Worm (Caenorhabditis elegans) whole organism, late embryonic: ENCODE results near the gene tsr-1.

Experiments used
- C08G9.2 ChIP-seq: sonication (generic microtip); optimal IDR thresholded peaks from 2 replicates; lab custom pipeline; 2016; ENCODE audit warnings: mild to moderate bottlenecking, missing genetic modification characterization, moderate library complexity, missing compliant biosample characterization
- K02D7.2 ChIP-seq: sonication (generic microtip); optimal IDR thresholded peaks from 2 replicates; lab custom pipeline; 2017; ENCODE audit warnings: mild to moderate bottlenecking, missing genetic modification characterization, missing compliant biosample characterization
- Y22D7AL.16 ChIP-seq: sonication (generic microtip); optimal IDR thresholded peaks from 2 replicates; lab custom pipeline; 2016; ENCODE audit warnings: missing genetic modification characterization, missing compliant biosample characterization
- ama-1 ChIP-seq: fragments of 150-350 bp; optimal IDR thresholded peaks from 2 replicates; lab custom pipeline; 2014
- ceh-19 ChIP-seq: fragments of 200-800 bp; sonication (Bioruptor generic); optimal IDR thresholded peaks from 2 replicates; lab custom pipeline; 2018; ENCODE audit warnings: mild to moderate bottlenecking, missing genetic modification characterization, missing compliant biosample characterization
- ceh-24 ChIP-seq: sonication (generic microtip); optimal IDR thresholded peaks from 2 replicates; lab custom pipeline; 2016; ENCODE audit warnings: mild to moderate bottlenecking, missing genetic modification characterization, missing compliant biosample characterization
- ceh-34 ChIP-seq: sonication (generic microtip); optimal IDR thresholded peaks from 2 replicates; lab custom pipeline; 2016; ENCODE audit warnings: mild to moderate bottlenecking, missing genetic modification characterization, missing compliant biosample characterization
- ceh-48 ChIP-seq: sonication (generic microtip); optimal IDR thresholded peaks from 2 replicates; lab custom pipeline; 2016; ENCODE audit warnings: missing genetic modification characterization, inconsistent platforms, missing compliant biosample characterization
- ceh-6 ChIP-seq: fragments of 200-800 bp; sonication (Bioruptor generic); optimal IDR thresholded peaks from 2 replicates; lab custom pipeline; 2018; ENCODE audit warnings: mild to moderate bottlenecking, missing genetic modification characterization, missing compliant biosample characterization
- ceh-9 ChIP-seq: sonication (generic microtip); optimal IDR thresholded peaks from 2 replicates; lab custom pipeline; 2016; ENCODE audit warnings: mild to moderate bottlenecking, missing genetic modification characterization, inconsistent platforms, missing compliant biosample characterization
- dve-1 ChIP-seq: sonication (generic microtip); optimal IDR thresholded peaks from 2 replicates; lab custom pipeline; 2017; ENCODE audit warnings: antibody characterized with exemption, mild to moderate bottlenecking, missing genetic modification characterization, missing compliant biosample characterization
- elt-2 ChIP-seq: sonication (generic microtip); optimal IDR thresholded peaks from 2 replicates; lab custom pipeline; 2016; ENCODE audit warnings: missing genetic modification reagents, missing genetic modification characterization, missing compliant biosample characterization
- elt-4 ChIP-seq: sonication (generic microtip); optimal IDR thresholded peaks from 2 replicates; lab custom pipeline; 2016; ENCODE audit warnings: missing genetic modification characterization, missing compliant biosample characterization
- hlh-13 ChIP-seq: fragments of 200-800 bp; sonication (Bioruptor generic); optimal IDR thresholded peaks from 2 replicates; lab custom pipeline; 2018; ENCODE audit warnings: mild to moderate bottlenecking, missing genetic modification characterization, missing compliant biosample characterization
- hlh-8 ChIP-seq: sonication (generic microtip); optimal IDR thresholded peaks from 2 replicates; lab custom pipeline; 2016; ENCODE audit warnings: missing genotype, missing genetic modification characterization, missing compliant biosample characterization
- lim-6 ChIP-seq: sonication (generic microtip); optimal IDR thresholded peaks from 2 replicates; lab custom pipeline; 2016; ENCODE audit warnings: missing genetic modification characterization, missing compliant biosample characterization
- nfya-1 ChIP-seq: sonication (generic microtip); optimal IDR thresholded peaks from 2 replicates; lab custom pipeline; 2017; ENCODE audit warnings: missing genetic modification characterization, mild to moderate bottlenecking, missing compliant biosample characterization, antibody characterized with exemption, moderate library complexity
- odd-2 ChIP-seq: sonication (generic microtip); optimal IDR thresholded peaks from 2 replicates; lab custom pipeline; 2017; ENCODE audit warnings: antibody characterized with exemption, mild to moderate bottlenecking, missing genetic modification characterization, missing compliant biosample characterization
- pag-3 ChIP-seq: sonication (generic microtip); optimal IDR thresholded peaks from 2 replicates; lab custom pipeline; 2016; ENCODE audit warnings: missing compliant biosample characterization, missing genetic modification characterization, borderline replicate concordance
- pha-2 ChIP-seq: sonication (generic microtip); optimal IDR thresholded peaks from 2 replicates; lab custom pipeline; 2017; ENCODE audit warnings: mild to moderate bottlenecking, missing genetic modification characterization, missing compliant biosample characterization
- pha-4 ChIP-seq: fragments of 150-350 bp; optimal IDR thresholded peaks from 2 replicates; lab custom pipeline; 2018; ENCODE audit warnings: missing biosample characterization, missing genetic modification reagents, missing genetic modification characterization
- pqm-1 ChIP-seq: sonication (generic microtip); optimal IDR thresholded peaks from 2 replicates; lab custom pipeline; 2016; ENCODE audit warnings: missing genetic modification characterization, missing compliant biosample characterization
- rnt-1 ChIP-seq: sonication (generic microtip); optimal IDR thresholded peaks from 2 replicates; lab custom pipeline; 2016; ENCODE audit warnings: missing genetic modification characterization, missing compliant biosample characterization
- sox-2 ChIP-seq: fragments of 200-800 bp; sonication (Bioruptor generic); IDR thresholded peaks from 2 replicates; pipeline ENCODE4 v1.3.6; 2022; ENCODE audit warnings: missing genetic modification reagents, missing genetic modification characterization, missing compliant biosample characterization
- sox-4 ChIP-seq: sonication (generic microtip); optimal IDR thresholded peaks from 2 replicates; lab custom pipeline; 2017; ENCODE audit warnings: mild to moderate bottlenecking, missing genetic modification characterization, inconsistent platforms, missing compliant biosample characterization
- syd-9 ChIP-seq: sonication (generic microtip); optimal IDR thresholded peaks from 2 replicates; lab custom pipeline; 2016; ENCODE audit warnings: mild to moderate bottlenecking, missing genetic modification characterization, moderate library complexity, missing compliant biosample characterization
- unc-42 ChIP-seq: sonication (generic microtip); optimal IDR thresholded peaks from 2 replicates; lab custom pipeline; 2016; ENCODE audit warnings: missing genotype, missing genetic modification characterization, missing compliant biosample characterization
- unc-86 ChIP-seq: sonication (generic microtip); optimal IDR thresholded peaks from 2 replicates; lab custom pipeline; 2016; ENCODE audit warnings: missing genetic modification characterization, missing compliant biosample characterization
- ztf-16 ChIP-seq: sonication (generic microtip); optimal IDR thresholded peaks from 2 replicates; lab custom pipeline; 2017; ENCODE audit warnings: missing genetic modification characterization, missing compliant biosample characterization

The tsr-1 gene

ce11 chrII:2431972-2432371, 41.2 kb downstream of the tsr-1 start, which contains the start of gene ceh-86:
Gene ceh-86 (minus strand): TSS chrII:2432072.
- TF ChIP-seq odd-2 (tag; lab: Kevin White, UChicago) = no peak
- TF ChIP-seq ceh-48 (tag; lab: Kevin White, UChicago) = peak; percentile 55

- TF ChIP-seq unc-42 (tag; lab: Kevin White, UChicago) = no peak
- no peak for TF ChIP-seq pha-4 (tag; lab: Kevin White, UChicago)
- no peak for TF ChIP-seq unc-86 (tag; lab: Kevin White, UChicago)
- TF ChIP-seq sox-2 (GFP tag; lab: Robert Waterston, UW) = no peak
Measured at ce11 chrII:2422427-2422826, 50.7 kb downstream of the tsr-1 start.

ce11 chrII:2421905-2422304, 51.3 kb downstream of the tsr-1 start, which contains the start of gene F42G2.2:
Gene F42G2.2 (plus strand): TSS chrII:2422205.
- TF ChIP-seq ceh-34 (no peak), pha-4 (tag; lab: Kevin White, UChicago) (no peak), hlh-8 (no peak), ceh-48 (tag; lab: Kevin White, UChicago) (no peak), rnt-1 (tag; lab: Kevin White, UChicago) (no peak), ceh-6 (GFP tag; lab: Kevin White, UChicago) (no peak), ama-1 (lab: Kevin White, UChicago) (no peak)

- TF ChIP-seq odd-2 (tag; lab: Kevin White, UChicago) = no peak
- TF ChIP-seq ceh-34 = no peak
- no peak for TF ChIP-seq syd-9 (tag; lab: Kevin White, UChicago)
- TF ChIP-seq K02D7.2 (tag; lab: Kevin White, UChicago) = no peak
- no peak for TF ChIP-seq nfya-1 (tag; lab: Kevin White, UChicago)
- TF ChIP-seq elt-2 = peak; percentile 24
- TF ChIP-seq pqm-1 (tag; lab: Kevin White, UChicago) = no peak
- TF ChIP-seq, all 69 proteins: peak for 1
Measured at ce11 chrII:2421185-2421584, 52.0 kb downstream of the tsr-1 start.

- TF ChIP-seq pqm-1 (tag; lab: Kevin White, UChicago) = no peak
- TF ChIP-seq elt-2 = peak; percentile 21
- no peak for TF ChIP-seq hlh-13 (GFP tag; lab: Kevin White, UChicago)
Measured at ce11 chrII:2420685-2421084, 52.5 kb downstream of the tsr-1 start.

- TF ChIP-seq dve-1 (no peak), lim-6 (tag; lab: Kevin White, UChicago) (no peak), ceh-19 (GFP tag; lab: Kevin White, UChicago) (no peak), ceh-24 (tag; lab: Kevin White, UChicago) (no peak), hlh-13 (GFP tag; lab: Kevin White, UChicago) (no peak), hlh-8 (no peak), sox-4 (tag; lab: Kevin White, UChicago) (no peak), ceh-9 (tag; lab: Kevin White, UChicago) (no peak), C08G9.2 (no peak), rnt-1 (tag; lab: Kevin White, UChicago) (no peak), Y22D7AL.16 (tag; lab: Kevin White, UChicago) (no peak), ztf-16 (tag; lab: Kevin White, UChicago) (no peak), elt-4 (tag; lab: Kevin White, UChicago) (no peak), pha-2 (no peak)
Measured at ce11 chrII:2418836-2419235, 54.3 kb downstream of the tsr-1 start, which contains the start of gene fbxc-20. Gene fbxc-20 (plus strand): TSS chrII:2419136.

- TF ChIP-seq sox-4 (tag; lab: Kevin White, UChicago) (no peak), pag-3 (tag; lab: Kevin White, UChicago) (no peak)
Measured at ce11 chrII:2417889-2418288, 55.3 kb downstream of the tsr-1 start, which contains the start of the genes F42G2.5 and F42G2.7. Gene F42G2.5 (minus strand): TSS chrII:2417989. Gene F42G2.7 (plus strand): TSS chrII:2418158.
